Fruit fly (Drosophila melanogaster) whole organism, embryonic: ENCODE results near the gene CG46309.

Source experiments
- ATbp ChIP-seq: fragments of 200-800 bp; sonication (Bioruptor generic); optimal IDR thresholded peaks from 2 replicates; lab custom pipeline; 2017; ENCODE audit warnings: missing biosample characterization, mild to moderate bottlenecking, missing genetic modification characterization, missing genetic modification reagents
- Ada2b ChIP-seq: fragments of 200-800 bp; sonication (Bioruptor generic); IDR thresholded peaks from 2 replicates; pipeline ENCODE4 v1.3.6; 2022; ENCODE audit warnings: missing biosample characterization, missing genetic modification characterization
- Atf3 ChIP-seq: fragments of 200-800 bp; sonication (Bioruptor generic); optimal IDR thresholded peaks from 3 replicates; lab custom pipeline; 2016; ENCODE audit warnings: missing biosample characterization, missing genetic modification characterization
- CG10274 ChIP-seq: fragments of 200-800 bp; sonication (Bioruptor generic); optimal IDR thresholded peaks from 3 replicates; lab custom pipeline; 2017; ENCODE audit warnings: missing biosample characterization, mild to moderate bottlenecking, missing genetic modification characterization
- CG10321 ChIP-seq: fragments of 200-800 bp; sonication (Bioruptor generic); IDR thresholded peaks from 2 replicates; pipeline ENCODE4 v1.3.6; 2022; ENCODE audit warnings: missing biosample characterization, missing genetic modification characterization
- CG10654 ChIP-seq: fragments of 200-800 bp; sonication (Bioruptor generic); optimal IDR thresholded peaks from 2 replicates; lab custom pipeline; 2016; ENCODE audit warnings: missing biosample characterization, missing genetic modification characterization
- CG11085 ChIP-seq: fragments of 200-800 bp; sonication (Bioruptor generic); IDR thresholded peaks from 2 replicates; pipeline ENCODE4 v1.3.6; 2022; ENCODE audit warnings: missing biosample characterization, missing genetic modification characterization
- CG11723 ChIP-seq: fragments of 200-800 bp; sonication (Bioruptor generic); optimal IDR thresholded peaks from 2 replicates; lab custom pipeline; 2017; ENCODE audit warnings: missing biosample characterization, mild to moderate bottlenecking, missing genetic modification characterization
- CG12071 ChIP-seq: fragments of 200-800 bp; sonication (Bioruptor generic); optimal IDR thresholded peaks from 3 replicates; lab custom pipeline; 2018; ENCODE audit warnings: missing biosample characterization, mild to moderate bottlenecking, missing genetic modification characterization
- CG12391 ChIP-seq: fragments of 200-800 bp; sonication (Bioruptor generic); optimal IDR thresholded peaks from 3 replicates; lab custom pipeline; 2018; ENCODE audit warnings: missing biosample characterization, mild to moderate bottlenecking, missing genetic modification characterization, moderate library complexity
- CG14860 ChIP-seq: fragments of 200-800 bp; sonication (Bioruptor generic); IDR thresholded peaks from 3 replicates; pipeline ENCODE4 v1.3.6; 2022; ENCODE audit warnings: missing biosample characterization, missing genetic modification characterization; ENCODE audit not compliant: partially characterized antibody
- CG15601 ChIP-seq: fragments of 200-800 bp; sonication (Bioruptor generic); optimal IDR thresholded peaks from 3 replicates; lab custom pipeline; 2019; ENCODE audit warnings: missing biosample characterization, mild to moderate bottlenecking, missing genetic modification characterization, moderate library complexity
- CG18262 ChIP-seq: fragments of 200-800 bp; optimal IDR thresholded peaks from 3 replicates; lab custom pipeline; 2019; ENCODE audit warnings: missing biosample characterization, mild to moderate bottlenecking, missing genetic modification characterization, moderate library complexity
- CG2678 ChIP-seq: fragments of 200-800 bp; sonication (Bioruptor generic); optimal IDR thresholded peaks from 3 replicates; lab custom pipeline; 2019; ENCODE audit warnings: missing biosample characterization, mild to moderate bottlenecking, missing genetic modification characterization, moderate library complexity
- CG2875 ChIP-seq: fragments of 200-800 bp; sonication (Bioruptor generic); optimal IDR thresholded peaks from 2 replicates; lab custom pipeline; 2017; ENCODE audit warnings: missing biosample characterization, mild to moderate bottlenecking, missing genetic modification characterization, missing genetic modification reagents
- CG31388 ChIP-seq: fragments of 200-800 bp; sonication (Bioruptor generic); optimal IDR thresholded peaks from 2 replicates; lab custom pipeline; 2016; ENCODE audit warnings: missing biosample characterization, missing genetic modification characterization
- CG31441 ChIP-seq: fragments of 200-800 bp; sonication (Bioruptor generic); IDR thresholded peaks from 2 replicates; pipeline ENCODE4 v1.3.6; 2022; ENCODE audit warnings: missing biosample characterization, missing genetic modification characterization
- CG42726 ChIP-seq: fragments of 200-800 bp; sonication (Bioruptor generic); IDR thresholded peaks from 2 replicates; pipeline ENCODE4 v1.3.6; 2022; ENCODE audit warnings: missing biosample characterization, missing genetic modification characterization; ENCODE audit not compliant: partially characterized antibody
- CG7556 ChIP-seq: fragments of 200-800 bp; sonication (Bioruptor generic); optimal IDR thresholded peaks from 2 replicates; lab custom pipeline; 2017; ENCODE audit warnings: missing biosample characterization, mild to moderate bottlenecking, missing genetic modification characterization
- Dek ChIP-seq: fragments of 200-800 bp; sonication (Bioruptor generic); optimal IDR thresholded peaks from 3 replicates; lab custom pipeline; 2019; ENCODE audit warnings: missing biosample characterization, mild to moderate bottlenecking, missing genetic modification characterization, moderate library complexity
- Doc3 ChIP-seq: fragments of 200-800 bp; sonication (Bioruptor generic); IDR thresholded peaks from 3 replicates; pipeline ENCODE4 v1.3.6; 2022; ENCODE audit warnings: missing biosample characterization, missing genetic modification characterization; ENCODE audit not compliant: partially characterized antibody
- Drgx ChIP-seq: fragments of 200-800 bp; sonication (Bioruptor generic); IDR thresholded peaks from 2 replicates; pipeline ENCODE4 v1.3.6; 2022; ENCODE audit warnings: missing biosample characterization, missing genetic modification characterization
- E2f1 ChIP-seq: fragments of 200-800 bp; sonication (Bioruptor generic); IDR thresholded peaks from 2 replicates; pipeline ENCODE4 v1.3.6; 2022; ENCODE audit warnings: missing biosample characterization, missing genetic modification characterization
- Elba2 ChIP-seq: fragments of 200-800 bp; sonication (Bioruptor generic); optimal IDR thresholded peaks from 3 replicates; lab custom pipeline; 2016; ENCODE audit warnings: missing biosample characterization, missing genetic modification characterization
- Ets65A ChIP-seq: fragments of 200-800 bp; sonication (Bioruptor generic); peaks from one replicate; lab custom pipeline; 2016; ENCODE audit warnings: missing biosample characterization, missing genetic modification characterization
- Med ChIP-seq: fragments of 200-800 bp; sonication (Bioruptor generic); peaks from one replicate; lab custom pipeline; 2016; ENCODE audit warnings: missing biosample characterization, missing genetic modification characterization, mild to moderate bottlenecking, inconsistent platforms, moderate library complexity
- NFAT ChIP-seq: fragments of 200-800 bp; sonication (Bioruptor generic); IDR thresholded peaks from 2 replicates; pipeline ENCODE4 v1.3.6; 2022; ENCODE audit warnings: missing biosample characterization, missing genetic modification characterization
- NfI ChIP-seq: fragments of 200-800 bp; sonication (Bioruptor generic); optimal IDR thresholded peaks from 3 replicates; lab custom pipeline; 2018; ENCODE audit warnings: missing biosample characterization, mild to moderate bottlenecking, missing genetic modification characterization, moderate library complexity
- Rfx ChIP-seq: fragments of 200-800 bp; sonication (Bioruptor generic); IDR thresholded peaks from 2 replicates; pipeline ENCODE4 v1.3.6; 2022; ENCODE audit warnings: missing biosample characterization, missing genetic modification characterization
- Usf ChIP-seq: fragments of 200-800 bp; sonication (Bioruptor generic); optimal IDR thresholded peaks from 2 replicates; lab custom pipeline; 2017; ENCODE audit warnings: missing genotype, missing biosample characterization, missing genetic modification characterization
- bigmax ChIP-seq: fragments of 200-800 bp; sonication (Bioruptor generic); optimal IDR thresholded peaks from 2 replicates; lab custom pipeline; 2018; ENCODE audit warnings: missing biosample characterization, mild to moderate bottlenecking, missing genetic modification characterization
- chm ChIP-seq: fragments of 200-800 bp; sonication (Bioruptor generic); IDR thresholded peaks from 2 replicates; pipeline ENCODE4 v1.3.6; 2022; ENCODE audit warnings: missing biosample characterization, missing genetic modification characterization
- cwo ChIP-seq: fragments of 200-800 bp; sonication (Bioruptor generic); optimal IDR thresholded peaks from 3 replicates; lab custom pipeline; 2017; ENCODE audit warnings: missing biosample characterization, missing genetic modification characterization, mild to moderate bottlenecking, moderate library complexity, missing genetic modification reagents
- danr ChIP-seq: fragments of 200-800 bp; sonication (Bioruptor generic); IDR thresholded peaks from 2 replicates; pipeline ENCODE4 v1.3.6; 2022; ENCODE audit warnings: missing biosample characterization, missing genetic modification characterization
- dm ChIP-seq: fragments of 200-800 bp; sonication (Bioruptor generic); optimal IDR thresholded peaks from 3 replicates; lab custom pipeline; 2016; ENCODE audit warnings: missing biosample characterization, missing genetic modification characterization
- fd96Cb ChIP-seq: fragments of 200-800 bp; sonication (Bioruptor generic); optimal IDR thresholded peaks from 2 replicates; lab custom pipeline; 2018; ENCODE audit warnings: missing biosample characterization, mild to moderate bottlenecking, missing genetic modification characterization, moderate library complexity
- ftz-f1 ChIP-seq: fragments of 200-800 bp; sonication (Bioruptor generic); optimal IDR thresholded peaks from 2 replicates; lab custom pipeline; 2016; ENCODE audit warnings: missing biosample characterization, missing genetic modification characterization
- gfzf ChIP-seq: fragments of 200-800 bp; sonication (Bioruptor generic); optimal IDR thresholded peaks from 2 replicates; lab custom pipeline; 2016; ENCODE audit warnings: missing biosample characterization, mild to moderate bottlenecking, missing genetic modification characterization, moderate library complexity
- inv ChIP-seq: fragments of 200-800 bp; sonication (Bioruptor generic); IDR thresholded peaks from 2 replicates; pipeline ENCODE4 v1.3.6; 2022; ENCODE audit warnings: missing biosample characterization, missing genetic modification characterization; ENCODE audit not compliant: partially characterized antibody
- lab ChIP-seq: fragments of 200-800 bp; sonication (Bioruptor generic); optimal IDR thresholded peaks from 3 replicates; lab custom pipeline; 2017; ENCODE audit warnings: missing biosample characterization, missing genetic modification characterization, mild to moderate bottlenecking, moderate library complexity, missing genetic modification reagents
- prd ChIP-seq, 3 experiments: fragments of >200 bp in 2 of 3; fragments of 200-800 bp in 1 of 3; sonication (Bioruptor generic) in 1 of 3; optimal IDR thresholded peaks in 2 of 3; IDR thresholded peaks in 1 of 3; 2 replicates in 2 of 3; 3 replicates in 1 of 3; pipeline versions ENCODE4 v1.3.6 to Lab custom; 2017 to 2022; ENCODE audit warnings: missing biosample characterization in 1 of 3, missing genetic modification characterization in 1 of 3
- ranshi ChIP-seq: fragments of 200-800 bp; sonication (Bioruptor generic); IDR thresholded peaks from 2 replicates; pipeline ENCODE4 v1.3.6; 2022; ENCODE audit warnings: missing biosample characterization, missing genetic modification characterization
- repo ChIP-seq: fragments of 200-800 bp; sonication (Bioruptor generic); optimal IDR thresholded peaks from 2 replicates; lab custom pipeline; 2016; ENCODE audit warnings: missing biosample characterization, missing genetic modification characterization
- salm ChIP-seq: fragments of 200-800 bp; sonication (Bioruptor generic); optimal IDR thresholded peaks from 2 replicates; lab custom pipeline; 2018; ENCODE audit warnings: missing biosample characterization, mild to moderate bottlenecking, missing genetic modification characterization
- sens-2 ChIP-seq: fragments of 200-800 bp; sonication (Bioruptor generic); IDR thresholded peaks from 2 replicates; pipeline ENCODE4 v1.3.6; 2022; ENCODE audit warnings: missing biosample characterization, missing genetic modification characterization
- sim ChIP-seq: fragments of 200-800 bp; sonication (Bioruptor generic); IDR thresholded peaks from 2 replicates; pipeline ENCODE4 v1.3.6; 2022; ENCODE audit warnings: missing biosample characterization, missing genetic modification characterization
- tx ChIP-seq: fragments of 200-800 bp; sonication (Bioruptor generic); optimal IDR thresholded peaks from 2 replicates; lab custom pipeline; 2016; ENCODE audit warnings: missing biosample characterization, missing genetic modification characterization

Gene CG46309

dm6 chr2L:16257227-16258071 lies 5.9 kb upstream of the CG46309 start, which contains the start of the genes PRL-1 and EndoGI:
Gene PRL-1 (minus strand): TSS chr2L:16257606.
Gene EndoGI (plus strand): TSS chr2L:16257688.
- TF ChIP-seq cwo (GFP tag; lab: Kevin White, UChicago), result peak; percentile 70
- peak; percentile 98 for TF ChIP-seq bigmax (GFP tag; lab: Kevin White, UChicago)
- TF ChIP-seq NFAT, result no peak; the same call in 1 of the 2 replicates
- TF ChIP-seq Drgx (GFP tag; lab: Robert Waterston, UW), result peak; percentile 86
- TF ChIP-seq inv (GFP tag; lab: Robert Waterston, UW), result peak; percentile 99
- TF ChIP-seq danr (GFP tag; lab: Robert Waterston, UW), result no peak
- peak; percentile 88 for TF ChIP-seq Med (GFP tag; lab: Kevin White, UChicago)
- TF ChIP-seq CG10321 (GFP tag; lab: Robert Waterston, UW), result peak; percentile 59; the same call in 1 of the 2 replicates
- TF ChIP-seq dm (GFP tag; lab: Kevin White, UChicago), result peak; percentile 52
- no peak for TF ChIP-seq tx (GFP tag; lab: Kevin White, UChicago)
- 0 out of 2 replicates have a peak, but pooled peaks have one; percentile 62 for TF ChIP-seq sim (GFP tag; lab: Robert Waterston, UW)
- peak; percentile 57; the same call in 1 of the 2 replicates for TF ChIP-seq sens-2 (GFP tag; lab: Robert Waterston, UW)
- TF ChIP-seq CG12391 (tag; lab: Kevin White, UChicago), result peak; percentile 89
- no peak for TF ChIP-seq CG10274 (GFP tag; lab: Kevin White, UChicago)
- TF ChIP-seq NfI (GFP tag; lab: Kevin White, UChicago), result peak; percentile 66
- TF ChIP-seq Ada2b, result peak; percentile 50; the same call in 1 of the 2 replicates
- peak; percentile 31 for TF ChIP-seq ATbp (GFP tag; lab: Kevin White, UChicago)
- no peak for TF ChIP-seq prd (optimal IDR thresholded peaks at IDR 0.05; lab: Kevin White, UChicago)
- peak; percentile 65; the same call in 1 of the 3 replicates for TF ChIP-seq prd (GFP tag; IDR thresholded peaks at IDR 0.05; lab: Robert Waterston, UW)
- TF ChIP-seq CG18262 (tag; lab: Kevin White, UChicago), result peak; percentile 84
- TF ChIP-seq ranshi (GFP tag; lab: Robert Waterston, UW), result peak; percentile 78; the same call in 1 of the 2 replicates
- TF ChIP-seq CG31388 (GFP tag; lab: Kevin White, UChicago), result no peak
- peak; percentile 65 for TF ChIP-seq CG10654
- TF ChIP-seq CG12071 (GFP tag; lab: Kevin White, UChicago), result no peak
- TF ChIP-seq Rfx (GFP tag; lab: Robert Waterston, UW), result peak; percentile 76
- peak; percentile 83; the same call in 1 of the 2 replicates for TF ChIP-seq chm
- no peak for TF ChIP-seq Usf (GFP tag; lab: Kevin White, UChicago)
- TF ChIP-seq CG15601 (tag; lab: Kevin White, UChicago), result peak; percentile 76
- peak; percentile 100 for TF ChIP-seq CG14860 (GFP tag; lab: Robert Waterston, UW)
- peak; percentile 57 for TF ChIP-seq fd96Cb (tag; lab: Kevin White, UChicago)
- TF ChIP-seq Dek (tag; lab: Kevin White, UChicago), result peak; percentile 77
- TF ChIP-seq CG11085 (GFP tag; lab: Robert Waterston, UW), result no peak; the same call in 1 of the 2 replicates
- TF ChIP-seq Doc3 (GFP tag; lab: Robert Waterston, UW), result peak; percentile 97
- TF ChIP-seq Elba2 (GFP tag; lab: Kevin White, UChicago), result peak; percentile 44
- peak; percentile 10 for TF ChIP-seq repo (GFP tag; lab: Kevin White, UChicago)
- TF ChIP-seq CG2875, result peak; percentile 47
- TF ChIP-seq CG42726 (GFP tag; lab: Robert Waterston, UW), result peak; percentile 98
- TF ChIP-seq lab (GFP tag; lab: Kevin White, UChicago), result no peak
- peak; percentile 73 for TF ChIP-seq CG7556 (GFP tag; lab: Kevin White, UChicago)
- peak; percentile 19 for TF ChIP-seq gfzf (GFP tag; lab: Kevin White, UChicago)
- no peak for TF ChIP-seq CG11723
- no peak for TF ChIP-seq ftz-f1
- TF ChIP-seq E2f1, result no peak; the same call in 1 of the 2 replicates
- peak; percentile 66 for TF ChIP-seq Ets65A
- peak; percentile 89 for TF ChIP-seq CG2678 (tag; lab: Kevin White, UChicago)
- TF ChIP-seq CG31441 (GFP tag; lab: Robert Waterston, UW), result peak; percentile 86
- TF ChIP-seq Atf3, result no peak
- peak; percentile 61 for TF ChIP-seq salm (tag; lab: Kevin White, UChicago)
